Worm (Caenorhabditis elegans) whole organism, mixed stage, embryonic: ENCODE measurements around the gene C24H10.2.

Experiments
- snpc-4 ChIP-seq: fragments of 150-350 bp; optimal IDR thresholded peaks from 2 replicates; lab custom pipeline; 2014; ENCODE audit warnings: missing biosample characterization, missing genetic modification characterization
- unc-62 ChIP-seq: fragments of 150-350 bp; optimal IDR thresholded peaks from 2 replicates; lab custom pipeline; 2014; ENCODE audit warnings: missing biosample characterization, missing genetic modification reagents, missing genetic modification characterization

DNA sequence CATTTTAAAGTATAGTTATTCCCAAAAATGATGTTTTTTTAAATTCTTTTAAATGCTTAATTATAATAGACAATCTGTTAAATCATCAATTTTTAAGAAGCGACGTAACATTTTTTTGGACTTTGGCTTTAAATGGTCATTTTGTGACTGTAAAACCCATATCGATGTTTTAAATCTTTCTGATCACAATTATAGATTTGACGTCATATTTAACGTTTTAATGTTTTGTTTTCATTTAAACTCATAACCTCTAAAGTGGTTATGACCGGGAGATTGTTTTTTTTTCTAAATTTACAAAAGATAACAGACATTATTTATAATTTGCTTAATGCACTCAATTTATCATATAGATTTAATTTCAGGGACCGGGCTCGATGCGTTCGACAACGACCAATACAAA, 47.5 kb downstream of the C24H10.2 start:
- TF ChIP-seq snpc-4 (tag; lab: Kevin White, UChicago) (no peak), unc-62 (GFP tag; lab: Kevin White, UChicago) (no peak)
